Fruit fly (Drosophila melanogaster) whole organism, embryonic: ENCODE results near the gene ABCB7.

Experiments used
- Antp ChIP-seq: fragments of 200-800 bp; sonication (Bioruptor generic); optimal IDR thresholded peaks from 3 replicates; lab custom pipeline; 2016; ENCODE audit warnings: missing biosample characterization, missing genetic modification characterization
- CG10462 ChIP-seq: fragments of 200-800 bp; sonication (Bioruptor generic); optimal IDR thresholded peaks from 2 replicates; lab custom pipeline; 2016; ENCODE audit warnings: missing biosample characterization, missing genetic modification characterization
- CG11398 ChIP-seq: fragments of 200-800 bp; sonication (Bioruptor generic); optimal IDR thresholded peaks from 2 replicates; lab custom pipeline; 2016; ENCODE audit warnings: missing biosample characterization, missing genetic modification characterization
- CG12104 ChIP-seq: fragments of 200-800 bp; sonication (Bioruptor generic); optimal IDR thresholded peaks from 3 replicates; lab custom pipeline; 2016; ENCODE audit warnings: missing biosample characterization, missing genetic modification characterization
- CG13424 ChIP-seq: fragments of 200-800 bp; sonication (Bioruptor generic); optimal IDR thresholded peaks from 2 replicates; lab custom pipeline; 2019; ENCODE audit warnings: missing biosample characterization, mild to moderate bottlenecking, missing genetic modification characterization, moderate library complexity
- CG14014 ChIP-seq: fragments of 200-800 bp; sonication (Bioruptor generic); IDR thresholded peaks from 2 replicates; pipeline ENCODE4 v1.3.6; 2022; ENCODE audit warnings: missing biosample characterization, missing genetic modification characterization
- CG14441 ChIP-seq: fragments of 200-800 bp; sonication (Bioruptor generic); IDR thresholded peaks from 2 replicates; pipeline ENCODE4 v1.3.6; 2022; ENCODE audit warnings: missing biosample characterization, missing genetic modification characterization
- CG14860 ChIP-seq: fragments of 200-800 bp; sonication (Bioruptor generic); IDR thresholded peaks from 3 replicates; pipeline ENCODE4 v1.3.6; 2022; ENCODE audit warnings: missing biosample characterization, missing genetic modification characterization; ENCODE audit not compliant: partially characterized antibody
- CG17385 ChIP-seq: fragments of 200-800 bp; sonication (Bioruptor generic); optimal IDR thresholded peaks from 3 replicates; lab custom pipeline; 2018; ENCODE audit warnings: missing biosample characterization, mild to moderate bottlenecking, missing genetic modification characterization
- CG1792 ChIP-seq: fragments of 200-800 bp; sonication (Bioruptor generic); optimal IDR thresholded peaks from 2 replicates; lab custom pipeline; 2016; ENCODE audit warnings: missing biosample characterization, missing genetic modification characterization
- CG2120 ChIP-seq: fragments of 200-800 bp; sonication (Bioruptor generic); optimal IDR thresholded peaks from 3 replicates; lab custom pipeline; 2016; ENCODE audit warnings: missing biosample characterization, missing genetic modification characterization
- CG2678 ChIP-seq: fragments of 200-800 bp; sonication (Bioruptor generic); optimal IDR thresholded peaks from 3 replicates; lab custom pipeline; 2019; ENCODE audit warnings: missing biosample characterization, mild to moderate bottlenecking, missing genetic modification characterization, moderate library complexity
- CG30403 ChIP-seq: fragments of 200-800 bp; sonication (Bioruptor generic); optimal IDR thresholded peaks from 3 replicates; lab custom pipeline; 2016; ENCODE audit warnings: missing biosample characterization, missing genetic modification characterization
- CG30431 ChIP-seq: fragments of 200-800 bp; sonication (Bioruptor generic); optimal IDR thresholded peaks from 2 replicates; lab custom pipeline; 2017; ENCODE audit warnings: missing biosample characterization, missing genetic modification characterization
- CG34422 ChIP-seq: fragments of 200-800 bp; sonication (Bioruptor generic); IDR thresholded peaks from 3 replicates; pipeline ENCODE4 v1.3.6; 2022; ENCODE audit warnings: missing biosample characterization, missing genetic modification characterization
- CG3847 ChIP-seq: fragments of 200-800 bp; sonication (Bioruptor generic); IDR thresholded peaks from 2 replicates; pipeline ENCODE4 v1.3.6; 2022; ENCODE audit warnings: missing biosample characterization, missing genetic modification characterization
- CG42726 ChIP-seq: fragments of 200-800 bp; sonication (Bioruptor generic); IDR thresholded peaks from 2 replicates; pipeline ENCODE4 v1.3.6; 2022; ENCODE audit warnings: missing biosample characterization, missing genetic modification characterization; ENCODE audit not compliant: partially characterized antibody
- CG4282 ChIP-seq: fragments of 200-800 bp; sonication (Bioruptor generic); optimal IDR thresholded peaks from 2 replicates; lab custom pipeline; 2016; ENCODE audit warnings: missing biosample characterization, missing genetic modification characterization
- CG6689 ChIP-seq: fragments of 200-800 bp; sonication (Bioruptor generic); IDR thresholded peaks from 2 replicates; pipeline ENCODE4 v1.3.6; 2022; ENCODE audit warnings: missing biosample characterization, missing genetic modification characterization
- CG6813 ChIP-seq: fragments of 200-800 bp; sonication (Bioruptor generic); optimal IDR thresholded peaks from 2 replicates; lab custom pipeline; 2017; ENCODE audit warnings: missing biosample characterization, missing genetic modification characterization, mild to moderate bottlenecking, moderate library complexity, missing genetic modification reagents
- CG7839 ChIP-seq: fragments of 200-800 bp; sonication (Bioruptor generic); optimal IDR thresholded peaks from 3 replicates; lab custom pipeline; 2018; ENCODE audit warnings: missing biosample characterization, mild to moderate bottlenecking, missing genetic modification characterization, moderate library complexity
- CG8290 ChIP-seq, 3 experiments: fragments of 200-800 bp; sonication (Bioruptor generic); optimal IDR thresholded peaks; 2 replicates each; lab custom pipeline; 2016 to 2019; ENCODE audit warnings: missing biosample characterization in 3 of 3, missing genetic modification characterization in 3 of 3, mild to moderate bottlenecking in 2 of 3, moderate library complexity in 1 of 3
- CG9932 ChIP-seq: fragments of 200-800 bp; sonication (Bioruptor generic); IDR thresholded peaks from 2 replicates; pipeline ENCODE4 v1.3.6; 2022; ENCODE audit warnings: missing biosample characterization, missing genetic modification characterization
- Dad ChIP-seq: fragments of 200-800 bp; sonication (Bioruptor generic); optimal IDR thresholded peaks from 3 replicates; lab custom pipeline; 2016; ENCODE audit warnings: missing biosample characterization, missing genetic modification characterization
- ERR ChIP-seq: fragments of 200-800 bp; sonication (Bioruptor generic); optimal IDR thresholded peaks from 2 replicates; lab custom pipeline; 2016; ENCODE audit warnings: missing biosample characterization, missing genetic modification characterization
- H15 ChIP-seq: fragments of 200-800 bp; sonication (Bioruptor generic); IDR thresholded peaks from 3 replicates; pipeline ENCODE4 v1.3.6; 2022; ENCODE audit warnings: missing biosample characterization, missing genetic modification characterization
- MTF-1 ChIP-seq: fragments of 200-800 bp; sonication (Bioruptor generic); optimal IDR thresholded peaks from 2 replicates; lab custom pipeline; 2018; ENCODE audit warnings: missing biosample characterization, mild to moderate bottlenecking, missing genetic modification characterization, borderline replicate concordance
- PHDP ChIP-seq: fragments of 200-800 bp; sonication (Bioruptor generic); optimal IDR thresholded peaks from 3 replicates; lab custom pipeline; 2018; ENCODE audit warnings: missing biosample characterization, mild to moderate bottlenecking, missing genetic modification characterization, moderate library complexity
- abd-A ChIP-seq: fragments of 200-800 bp; sonication (Bioruptor generic); optimal IDR thresholded peaks from 3 replicates; lab custom pipeline; 2019; ENCODE audit warnings: missing biosample characterization, mild to moderate bottlenecking, missing genetic modification characterization, moderate library complexity
- ash1 ChIP-seq: fragments of 200-800 bp; sonication (Bioruptor generic); optimal IDR thresholded peaks from 2 replicates; lab custom pipeline; 2018; ENCODE audit warnings: missing biosample characterization, mild to moderate bottlenecking, missing genetic modification characterization
- bsh ChIP-seq, 2 experiments: fragments of 200-800 bp; sonication (Bioruptor generic); optimal IDR thresholded peaks; 2 replicates each; lab custom pipeline; 2017 to 2018; ENCODE audit warnings: mild to moderate bottlenecking in 2 of 2, missing biosample characterization in 2 of 2, missing genetic modification characterization in 2 of 2, moderate library complexity in 1 of 2
- cas ChIP-seq: fragments of 200-800 bp; sonication (Bioruptor generic); IDR thresholded peaks from 2 replicates; pipeline ENCODE4 v1.3.6; 2022; ENCODE audit warnings: missing biosample characterization, missing genetic modification characterization
- caup ChIP-seq: fragments of 200-800 bp; sonication (Bioruptor generic); optimal IDR thresholded peaks from 3 replicates; lab custom pipeline; 2017; ENCODE audit warnings: missing biosample characterization, mild to moderate bottlenecking, missing genetic modification characterization, moderate library complexity; ENCODE audit not compliant: severe bottlenecking
- croc ChIP-seq: fragments of 200-800 bp; sonication (Bioruptor generic); conservative IDR thresholded peaks from 3 replicates; pipeline ENCODE4 v1.3.6; 2022; ENCODE audit warnings: missing biosample characterization, missing genetic modification characterization
- fu2 ChIP-seq: fragments of 200-800 bp; sonication (Bioruptor generic); optimal IDR thresholded peaks from 2 replicates; lab custom pipeline; 2016; ENCODE audit warnings: missing biosample characterization, missing genetic modification characterization
- gce ChIP-seq: fragments of 200-800 bp; sonication (Bioruptor generic); IDR thresholded peaks from 3 replicates; pipeline ENCODE4 v1.3.6; 2022; ENCODE audit warnings: missing biosample characterization, missing genetic modification characterization
- gfzf ChIP-seq: fragments of 200-800 bp; sonication (Bioruptor generic); optimal IDR thresholded peaks from 2 replicates; lab custom pipeline; 2016; ENCODE audit warnings: missing biosample characterization, mild to moderate bottlenecking, missing genetic modification characterization, moderate library complexity
- hb ChIP-seq: fragments of 200-800 bp; sonication (Bioruptor generic); IDR thresholded peaks from 3 replicates; pipeline ENCODE4 v1.3.6; 2022; ENCODE audit warnings: missing biosample characterization, missing genetic modification characterization; ENCODE audit not compliant: partially characterized antibody
- insv ChIP-seq, 2 experiments: fragments of 200-800 bp; sonication (Bioruptor generic); optimal IDR thresholded peaks; 3 replicates each; lab custom pipeline; 2016 to 2018; ENCODE audit warnings: missing biosample characterization in 2 of 2, missing genetic modification characterization in 2 of 2
- inv ChIP-seq: fragments of 200-800 bp; sonication (Bioruptor generic); IDR thresholded peaks from 2 replicates; pipeline ENCODE4 v1.3.6; 2022; ENCODE audit warnings: missing biosample characterization, missing genetic modification characterization; ENCODE audit not compliant: partially characterized antibody
- lbe ChIP-seq: fragments of 200-800 bp; sonication (Bioruptor generic); optimal IDR thresholded peaks from 2 replicates; lab custom pipeline; 2016; ENCODE audit warnings: missing biosample characterization, mild to moderate bottlenecking, missing genetic modification characterization
- nau ChIP-seq: fragments of 200-800 bp; sonication (Bioruptor generic); optimal IDR thresholded peaks from 3 replicates; lab custom pipeline; 2017; ENCODE audit warnings: missing biosample characterization, mild to moderate bottlenecking, missing genetic modification characterization, missing genetic modification reagents
- pb ChIP-seq: fragments of 200-800 bp; sonication (Bioruptor generic); optimal IDR thresholded peaks from 3 replicates; lab custom pipeline; 2016; ENCODE audit warnings: missing biosample characterization, missing genetic modification characterization
- pfk ChIP-seq: fragments of 200-800 bp; sonication (Bioruptor generic); optimal IDR thresholded peaks from 2 replicates; lab custom pipeline; 2018; ENCODE audit warnings: missing biosample characterization, mild to moderate bottlenecking, missing genetic modification characterization, moderate library complexity
- pita ChIP-seq: fragments of 200-800 bp; sonication (Bioruptor generic); optimal IDR thresholded peaks from 2 replicates; lab custom pipeline; 2017; ENCODE audit warnings: missing biosample characterization, mild to moderate bottlenecking, missing genetic modification characterization
- prd ChIP-seq, 3 experiments: fragments of >200 bp in 2 of 3; fragments of 200-800 bp in 1 of 3; sonication (Bioruptor generic) in 1 of 3; optimal IDR thresholded peaks in 2 of 3; IDR thresholded peaks in 1 of 3; 2 replicates in 2 of 3; 3 replicates in 1 of 3; pipeline versions ENCODE4 v1.3.6 to Lab custom; 2017 to 2022; ENCODE audit warnings: missing biosample characterization in 1 of 3, missing genetic modification characterization in 1 of 3
- sens ChIP-seq: fragments of 200-800 bp; sonication (Bioruptor generic); peaks from one replicate; lab custom pipeline; 2016; ENCODE audit warnings: missing biosample characterization, missing genetic modification characterization
- wdn ChIP-seq: fragments of 200-800 bp; sonication (Bioruptor generic); IDR thresholded peaks from 2 replicates; pipeline ENCODE4 v1.3.6; 2022; ENCODE audit warnings: missing biosample characterization, missing genetic modification characterization
- zen2 ChIP-seq: fragments of 200-800 bp; sonication (Bioruptor generic); IDR thresholded peaks from 3 replicates; pipeline ENCODE4 v1.3.6; 2022; ENCODE audit warnings: missing biosample characterization, missing genetic modification characterization; ENCODE audit not compliant: partially characterized antibody

The ABCB7 gene

dm6 chr3L:1609611-1610010 is 8.6 kb upstream of the ABCB7 start (continued):
- TF ChIP-seq PHDP (peak; percentile 48), CG9932 (GFP tag; lab: Robert Waterston, UW) (peak; percentile 68), CG6689 (peak; percentile 44; the same call in 1 of the 2 replicates), gfzf (GFP tag; lab: Kevin White, UChicago) (no peak), croc (GFP tag; lab: Robert Waterston, UW) (no peak), CG30403 (peak; percentile 50), CG2678 (tag; lab: Kevin White, UChicago) (peak; percentile 72), Antp (GFP tag; lab: Kevin White, UChicago) (no peak), cas (GFP tag; lab: Robert Waterston, UW) (no peak), Dad (GFP tag; lab: Kevin White, UChicago) (peak; percentile 3), CG30431 (GFP tag; lab: Kevin White, UChicago) (no peak), pb (GFP tag; lab: Kevin White, UChicago) (no peak), sens (GFP tag; lab: Kevin White, UChicago) (no peak), gce (GFP tag; lab: Robert Waterston, UW) (no peak), CG42726 (GFP tag; lab: Robert Waterston, UW) (no peak), inv (GFP tag; lab: Robert Waterston, UW) (no peak), CG2120 (GFP tag; lab: Kevin White, UChicago) (peak; percentile 75), caup (GFP tag; lab: Kevin White, UChicago) (peak; percentile 36), pfk (GFP tag; lab: Kevin White, UChicago) (no peak), CG7839 (tag; lab: Kevin White, UChicago) (peak; percentile 76), wdn (GFP tag; lab: Robert Waterston, UW) (0 out of 2 replicates have a peak, but pooled peaks have one; percentile 36), MTF-1 (GFP tag; lab: Kevin White, UChicago) (no peak), abd-A (tag; lab: Kevin White, UChicago) (no peak), prd (optimal IDR thresholded peaks at IDR 0.05; lab: Kevin White, UChicago) (no peak), prd (GFP tag; IDR thresholded peaks at IDR 0.05; lab: Robert Waterston, UW) (peak; percentile 44; the same call in 1 of the 3 replicates), bsh (GFP tag; optimal IDR thresholded peaks at IDR 0.05; lab: Kevin White, UChicago) (no peak), CG8290 (GFP tag; optimal IDR thresholded peaks at IDR 0.05; lab: Kevin White, UChicago) (no peak), CG8290 (tag; optimal IDR thresholded peaks at IDR 0.05; lab: Kevin White, UChicago) (peak in 1 of 2 experiments; percentile 25), CG17385 (GFP tag; lab: Kevin White, UChicago) (peak; percentile 9), CG4282 (GFP tag; lab: Kevin White, UChicago) (no peak), ERR (GFP tag; lab: Kevin White, UChicago) (no peak), CG14860 (GFP tag; lab: Robert Waterston, UW) (no peak), insv (GFP tag; optimal IDR thresholded peaks at IDR 0.05; lab: Kevin White, UChicago) (no peak), hb (no peak), CG1792 (GFP tag; lab: Kevin White, UChicago) (no peak), CG34422 (GFP tag; lab: Robert Waterston, UW) (0 out of 3 replicates have a peak, but pooled peaks have one; percentile 31), CG13424 (tag; lab: Kevin White, UChicago) (peak; percentile 5), nau (GFP tag; lab: Kevin White, UChicago) (no peak), CG6813 (no peak), CG14441 (peak; percentile 56; the same call in 1 of the 2 replicates), CG3847 (GFP tag; lab: Robert Waterston, UW) (peak; percentile 61), zen2 (GFP tag; lab: Robert Waterston, UW) (no peak), lbe (GFP tag; lab: Kevin White, UChicago) (no peak), CG14014 (GFP tag; lab: Robert Waterston, UW) (peak; percentile 54), fu2 (peak; percentile 16), CG12104 (GFP tag; lab: Kevin White, UChicago) (peak; percentile 85), CG11398 (GFP tag; lab: Kevin White, UChicago) (no peak), CG10462 (no peak), H15 (GFP tag; lab: Robert Waterston, UW) (peak; percentile 43; the same call in 1 of the 3 replicates), ash1 (no peak), pita (GFP tag; lab: Kevin White, UChicago) (no peak)
